Fruit fly (Drosophila melanogaster) whole organism, embryonic: ENCODE results near the gene Lrr47.

ENCODE experiments used
- Ada2b ChIP-seq: fragments of 200-800 bp; sonication (Bioruptor generic); IDR thresholded peaks from 2 replicates; pipeline ENCODE4 v1.3.6; 2022; ENCODE audit warnings: missing biosample characterization, missing genetic modification characterization
- Aef1 ChIP-seq: fragments of 200-800 bp; sonication (Bioruptor generic); IDR thresholded peaks from 3 replicates; pipeline ENCODE4 v1.3.6; 2022; ENCODE audit warnings: missing biosample characterization, missing genetic modification characterization
- Atf6 ChIP-seq: fragments of 200-800 bp; sonication (Bioruptor generic); IDR thresholded peaks from 2 replicates; pipeline ENCODE4 v1.3.6; 2022; ENCODE audit warnings: missing biosample characterization, missing genetic modification characterization
- BEAF-32 ChIP-seq: fragments of 200-800 bp; sonication (Bioruptor generic); optimal IDR thresholded peaks from 3 replicates; lab custom pipeline; 2017; ENCODE audit warnings: missing biosample characterization, missing genetic modification characterization, mild to moderate bottlenecking, moderate library complexity, missing genetic modification reagents
- Bgb ChIP-seq: fragments of 200-800 bp; sonication (Bioruptor generic); IDR thresholded peaks from 2 replicates; pipeline ENCODE4 v1.3.6; 2022; ENCODE audit warnings: missing biosample characterization, missing genetic modification characterization; ENCODE audit not compliant: partially characterized antibody
- BtbVII ChIP-seq: fragments of 200-800 bp; sonication (Bioruptor generic); optimal IDR thresholded peaks from 3 replicates; lab custom pipeline; 2017; ENCODE audit warnings: missing biosample characterization, mild to moderate bottlenecking, missing genetic modification characterization
- CG10431 ChIP-seq: fragments of 200-800 bp; sonication (Bioruptor generic); optimal IDR thresholded peaks from 3 replicates; lab custom pipeline; 2018; ENCODE audit warnings: missing biosample characterization, mild to moderate bottlenecking, missing genetic modification characterization
- CG10959 ChIP-seq: fragments of 200-800 bp; sonication (Bioruptor generic); IDR thresholded peaks from 2 replicates; pipeline ENCODE4 v1.3.6; 2022; ENCODE audit warnings: missing biosample characterization, missing genetic modification characterization
- CG10979 ChIP-seq: fragments of 200-800 bp; sonication (Bioruptor generic); optimal IDR thresholded peaks from 2 replicates; lab custom pipeline; 2018; ENCODE audit warnings: missing biosample characterization, mild to moderate bottlenecking, missing genetic modification characterization, moderate library complexity
- CG11247 ChIP-seq: fragments of 200-800 bp; sonication (Bioruptor generic); IDR thresholded peaks from 2 replicates; pipeline ENCODE4 v1.3.6; 2022; ENCODE audit warnings: missing biosample characterization, missing genetic modification characterization
- CG11723 ChIP-seq: fragments of 200-800 bp; sonication (Bioruptor generic); optimal IDR thresholded peaks from 2 replicates; lab custom pipeline; 2017; ENCODE audit warnings: missing biosample characterization, mild to moderate bottlenecking, missing genetic modification characterization
- CG1233 ChIP-seq: fragments of 200-800 bp; sonication (Bioruptor generic); optimal IDR thresholded peaks from 4 replicates; lab custom pipeline; 2018; ENCODE audit warnings: missing biosample characterization, mild to moderate bottlenecking, missing genetic modification characterization
- CG12769 ChIP-seq: fragments of 200-800 bp; sonication (Bioruptor generic); optimal IDR thresholded peaks from 2 replicates; lab custom pipeline; 2019; ENCODE audit warnings: missing biosample characterization, mild to moderate bottlenecking, missing genetic modification characterization, moderate library complexity
- CG13424 ChIP-seq: fragments of 200-800 bp; sonication (Bioruptor generic); optimal IDR thresholded peaks from 2 replicates; lab custom pipeline; 2019; ENCODE audit warnings: missing biosample characterization, mild to moderate bottlenecking, missing genetic modification characterization, moderate library complexity
- CG13624 ChIP-seq: fragments of 200-800 bp; sonication (Bioruptor generic); optimal IDR thresholded peaks from 2 replicates; lab custom pipeline; 2016; ENCODE audit warnings: missing biosample characterization, missing genetic modification characterization
- CG13894 ChIP-seq: fragments of 200-800 bp; sonication (Bioruptor generic); optimal IDR thresholded peaks from 3 replicates; lab custom pipeline; 2018; ENCODE audit warnings: missing biosample characterization, mild to moderate bottlenecking, missing genetic modification characterization, moderate library complexity
- CG14014 ChIP-seq: fragments of 200-800 bp; sonication (Bioruptor generic); IDR thresholded peaks from 2 replicates; pipeline ENCODE4 v1.3.6; 2022; ENCODE audit warnings: missing biosample characterization, missing genetic modification characterization
- CG1792 ChIP-seq: fragments of 200-800 bp; sonication (Bioruptor generic); optimal IDR thresholded peaks from 2 replicates; lab custom pipeline; 2016; ENCODE audit warnings: missing biosample characterization, missing genetic modification characterization
- CG2120 ChIP-seq: fragments of 200-800 bp; sonication (Bioruptor generic); optimal IDR thresholded peaks from 3 replicates; lab custom pipeline; 2016; ENCODE audit warnings: missing biosample characterization, missing genetic modification characterization
- CG31365 ChIP-seq: fragments of 200-800 bp; sonication (Bioruptor generic); optimal IDR thresholded peaks from 2 replicates; lab custom pipeline; 2018; ENCODE audit warnings: missing biosample characterization, mild to moderate bottlenecking, missing genetic modification characterization
- CG4854 ChIP-seq: fragments of 200-800 bp; sonication (Bioruptor generic); optimal IDR thresholded peaks from 2 replicates; lab custom pipeline; 2016; ENCODE audit warnings: missing biosample characterization, missing genetic modification characterization, inconsistent platforms
- CG5180 ChIP-seq: fragments of 200-800 bp; sonication (Bioruptor generic); optimal IDR thresholded peaks from 3 replicates; lab custom pipeline; 2017; ENCODE audit warnings: missing biosample characterization, missing genetic modification characterization, mild to moderate bottlenecking, moderate library complexity, missing genetic modification reagents
- CG6791 ChIP-seq: fragments of 200-800 bp; sonication (Bioruptor generic); IDR thresholded peaks from 3 replicates; pipeline ENCODE4 v1.3.6; 2022; ENCODE audit warnings: missing biosample characterization, missing genetic modification characterization; ENCODE audit not compliant: partially characterized antibody
- CG8281 ChIP-seq: fragments of 200-800 bp; sonication (Bioruptor generic); optimal IDR thresholded peaks from 2 replicates; lab custom pipeline; 2018; ENCODE audit warnings: missing biosample characterization, mild to moderate bottlenecking, missing genetic modification characterization, moderate library complexity
- CTCF ChIP-seq: fragments of 200-800 bp; sonication (Bioruptor generic); optimal IDR thresholded peaks from 2 replicates; lab custom pipeline; 2017; ENCODE audit warnings: missing biosample characterization, mild to moderate bottlenecking, missing genetic modification characterization, moderate library complexity
- D19A ChIP-seq: fragments of 200-800 bp; optimal IDR thresholded peaks from 3 replicates; lab custom pipeline; 2019; ENCODE audit warnings: missing biosample characterization, mild to moderate bottlenecking, missing genetic modification characterization, moderate library complexity
- Deaf1 ChIP-seq: fragments of 200-800 bp; optimal IDR thresholded peaks from 3 replicates; lab custom pipeline; 2019; ENCODE audit warnings: missing biosample characterization, mild to moderate bottlenecking, missing genetic modification characterization, moderate library complexity
- Dek ChIP-seq: fragments of 200-800 bp; sonication (Bioruptor generic); optimal IDR thresholded peaks from 3 replicates; lab custom pipeline; 2019; ENCODE audit warnings: missing biosample characterization, mild to moderate bottlenecking, missing genetic modification characterization, moderate library complexity
- Eip74EF ChIP-seq, 2 experiments: fragments of 200-800 bp in 1 of 2; fragments of >200 bp in 1 of 2; sonication (Bioruptor generic) in 1 of 2; optimal IDR thresholded peaks; 2 replicates each; lab custom pipeline; 2017 to 2019; ENCODE audit warnings: missing biosample characterization in 2 of 2, missing genetic modification characterization in 2 of 2, mild to moderate bottlenecking in 1 of 2, moderate library complexity in 1 of 2
- Fer1 ChIP-seq: fragments of 200-800 bp; sonication (Bioruptor generic); optimal IDR thresholded peaks from 2 replicates; lab custom pipeline; 2017; ENCODE audit warnings: missing biosample characterization, mild to moderate bottlenecking, missing genetic modification characterization
- MTF-1 ChIP-seq: fragments of 200-800 bp; sonication (Bioruptor generic); optimal IDR thresholded peaks from 2 replicates; lab custom pipeline; 2018; ENCODE audit warnings: missing biosample characterization, mild to moderate bottlenecking, missing genetic modification characterization, borderline replicate concordance
- Mrtf ChIP-seq: fragments of 200-800 bp; sonication (Bioruptor generic); IDR thresholded peaks from 3 replicates; pipeline ENCODE4 v1.3.6; 2022; ENCODE audit warnings: missing biosample characterization, missing genetic modification characterization
- NC2β ChIP-seq: fragments of 200-800 bp; sonication (Bioruptor generic); optimal IDR thresholded peaks from 2 replicates; lab custom pipeline; 2016; ENCODE audit warnings: missing biosample characterization, missing genetic modification characterization
- NK7.1 ChIP-seq: fragments of 200-800 bp; sonication (Bioruptor generic); optimal IDR thresholded peaks from 3 replicates; lab custom pipeline; 2016; ENCODE audit warnings: missing biosample characterization, missing genetic modification characterization
- Opbp ChIP-seq: fragments of 200-800 bp; sonication (Bioruptor generic); IDR thresholded peaks from 3 replicates; pipeline ENCODE4 v1.3.6; 2022; ENCODE audit warnings: missing biosample characterization, missing genetic modification characterization; ENCODE audit not compliant: partially characterized antibody
- Optix ChIP-seq: fragments of 200-800 bp; sonication (Bioruptor generic); IDR thresholded peaks from 3 replicates; pipeline ENCODE4 v1.3.6; 2022; ENCODE audit warnings: missing biosample characterization, missing genetic modification characterization
- TFAM ChIP-seq: fragments of 200-800 bp; sonication (Bioruptor generic); optimal IDR thresholded peaks from 2 replicates; lab custom pipeline; 2017; ENCODE audit warnings: missing biosample characterization, missing genetic modification characterization, inconsistent platforms
- bab2 ChIP-seq: fragments of 200-800 bp; sonication (Bioruptor generic); optimal IDR thresholded peaks from 2 replicates; lab custom pipeline; 2016; ENCODE audit warnings: missing biosample characterization, missing genetic modification characterization
- bsh ChIP-seq, 2 experiments: fragments of 200-800 bp; sonication (Bioruptor generic); optimal IDR thresholded peaks; 2 replicates each; lab custom pipeline; 2017 to 2018; ENCODE audit warnings: mild to moderate bottlenecking in 2 of 2, missing biosample characterization in 2 of 2, missing genetic modification characterization in 2 of 2, moderate library complexity in 1 of 2
- ci ChIP-seq: fragments of 200-800 bp; sonication (Bioruptor generic); IDR thresholded peaks from 3 replicates; pipeline ENCODE4 v1.3.6; 2022; ENCODE audit warnings: missing biosample characterization, missing genetic modification characterization
- crp ChIP-seq, 2 experiments: fragments of 200-800 bp; sonication (Bioruptor generic); optimal IDR thresholded peaks; 2 replicates in 1 of 2; 3 replicates in 1 of 2; lab custom pipeline; 2017; ENCODE audit warnings: missing biosample characterization in 2 of 2, missing genetic modification characterization in 2 of 2, mild to moderate bottlenecking in 1 of 2, moderate library complexity in 1 of 2
- en ChIP-seq: fragments of 200-800 bp; sonication (Bioruptor generic); optimal IDR thresholded peaks from 2 replicates; lab custom pipeline; 2016; ENCODE audit warnings: missing biosample characterization, missing genetic modification characterization
- ftz-f1 ChIP-seq: fragments of 200-800 bp; sonication (Bioruptor generic); optimal IDR thresholded peaks from 2 replicates; lab custom pipeline; 2016; ENCODE audit warnings: missing biosample characterization, missing genetic modification characterization
- fu2 ChIP-seq: fragments of 200-800 bp; sonication (Bioruptor generic); optimal IDR thresholded peaks from 2 replicates; lab custom pipeline; 2016; ENCODE audit warnings: missing biosample characterization, missing genetic modification characterization
- insv ChIP-seq, 2 experiments: fragments of 200-800 bp; sonication (Bioruptor generic); optimal IDR thresholded peaks; 3 replicates each; lab custom pipeline; 2016 to 2018; ENCODE audit warnings: missing biosample characterization in 2 of 2, missing genetic modification characterization in 2 of 2
- luna ChIP-seq: fragments of 200-800 bp; sonication (Bioruptor generic); optimal IDR thresholded peaks from 2 replicates; lab custom pipeline; 2016; ENCODE audit warnings: missing biosample characterization, missing genetic modification characterization
- pum ChIP-seq: fragments of 200-800 bp; sonication (Bioruptor generic); optimal IDR thresholded peaks from 2 replicates; lab custom pipeline; 2016; ENCODE audit warnings: missing biosample characterization, missing genetic modification characterization
- salm ChIP-seq: fragments of 200-800 bp; sonication (Bioruptor generic); optimal IDR thresholded peaks from 2 replicates; lab custom pipeline; 2018; ENCODE audit warnings: missing biosample characterization, mild to moderate bottlenecking, missing genetic modification characterization
- ttk ChIP-seq: fragments of 200-800 bp; sonication (Bioruptor generic); IDR thresholded peaks from 2 replicates; pipeline ENCODE4 v2.1.2; 2022; ENCODE audit warnings: missing biosample characterization, missing genetic modification characterization

Lrr47 gene

dm6 chr2L:10516470-10517048 lies 576 bp upstream of the Lrr47 start (continued):
- TF ChIP-seq CG31365 (tag; lab: Kevin White, UChicago) (peak; percentile 17), fu2 (GFP tag; lab: Kevin White, UChicago) (no peak), CG5180 (GFP tag; lab: Kevin White, UChicago) (peak; percentile 17), CG14014 (GFP tag; lab: Robert Waterston, UW) (peak; percentile 41; the same call in 1 of the 2 replicates), luna (GFP tag; lab: Kevin White, UChicago) (no peak), Opbp (GFP tag; lab: Robert Waterston, UW) (peak; percentile 60; the same call in 2 of the 3 replicates), BEAF-32 (peak; percentile 55), CG11723 (GFP tag; lab: Kevin White, UChicago) (no peak), CG13424 (tag; lab: Kevin White, UChicago) (peak; percentile 51), CG1233 (peak; percentile 43), CG6791 (GFP tag; lab: Robert Waterston, UW) (0 out of 3 replicates have a peak, but pooled peaks have one; percentile 41), CG10431 (GFP tag; lab: Kevin White, UChicago) (no peak), ttk (GFP tag; lab: Robert Waterston, UW) (no peak), CG10979 (tag; lab: Kevin White, UChicago) (peak; percentile 4), crp (GFP tag; optimal IDR thresholded peaks at IDR 0.05; lab: Kevin White, UChicago) (peak; percentile 35 to 91), BtbVII (GFP tag; lab: Kevin White, UChicago) (no peak), CG11247 (GFP tag; lab: Robert Waterston, UW) (0 out of 2 replicates have a peak, but pooled peaks have one; percentile 50), TFAM (GFP tag; lab: Kevin White, UChicago) (no peak), CG1792 (GFP tag; lab: Kevin White, UChicago) (peak; percentile 33), CTCF (GFP tag; lab: Kevin White, UChicago) (peak; percentile 40), CG10959 (GFP tag; lab: Robert Waterston, UW) (no peak), CG13624 (GFP tag; lab: Kevin White, UChicago) (peak; percentile 60), D19A (tag; lab: Kevin White, UChicago) (no peak), MTF-1 (GFP tag; lab: Kevin White, UChicago) (peak; percentile 27), Fer1 (peak; percentile 71), pum (peak; percentile 8), Ada2b (GFP tag; lab: Robert Waterston, UW) (peak; percentile 36; the same call in 1 of the 2 replicates), CG8281 (no peak), Deaf1 (tag; lab: Kevin White, UChicago) (peak; percentile 77), Atf6 (GFP tag; lab: Robert Waterston, UW) (peak; percentile 71; the same call in 1 of the 2 replicates), Aef1 (GFP tag; lab: Robert Waterston, UW) (0 out of 3 replicates have a peak, but pooled peaks have one; percentile 9), Mrtf (no peak), bsh (GFP tag; optimal IDR thresholded peaks at IDR 0.05; lab: Kevin White, UChicago) (peak; percentile 15 to 54), ci (GFP tag; lab: Robert Waterston, UW) (peak; percentile 78; the same call in 2 of the 3 replicates), en (peak; percentile 23), Eip74EF (GFP tag; optimal IDR thresholded peaks at IDR 0.05; lab: Kevin White, UChicago) (peak in 1 of 2 experiments; percentile 14), ftz-f1 (GFP tag; lab: Kevin White, UChicago) (peak; percentile 69), bab2 (GFP tag; lab: Kevin White, UChicago) (peak; percentile 8), CG2120 (GFP tag; lab: Kevin White, UChicago) (peak; percentile 50), salm (tag; lab: Kevin White, UChicago) (no peak), Dek (tag; lab: Kevin White, UChicago) (no peak), Optix (GFP tag; lab: Robert Waterston, UW) (0 out of 3 replicates have a peak, but pooled peaks have one; percentile 49), insv (GFP tag; optimal IDR thresholded peaks at IDR 0.05; lab: Kevin White, UChicago) (peak in 1 of 2 experiments; percentile 28), CG12769 (peak; percentile 35), Bgb (peak; percentile 50; the same call in 1 of the 2 replicates), NK7.1 (GFP tag; lab: Kevin White, UChicago) (peak; percentile 21), CG13894 (tag; lab: Kevin White, UChicago) (peak; percentile 52), CG4854 (GFP tag; lab: Kevin White, UChicago) (peak; percentile 8), NC2β (GFP tag; lab: Kevin White, UChicago) (peak; percentile 1)
